Worm (Caenorhabditis elegans) whole organism, early embryonic: Measurements from ENCODE around the gene str-222.

Experiments
- B0310.2 ChIP-seq: sonication (generic microtip); optimal IDR thresholded peaks from 2 replicates; lab custom pipeline; 2016; ENCODE audit warnings: mild to moderate bottlenecking, missing genetic modification characterization, missing compliant biosample characterization
- F13C5.2 ChIP-seq: sonication (generic microtip); optimal IDR thresholded peaks from 2 replicates; lab custom pipeline; 2017; ENCODE audit warnings: mild to moderate bottlenecking, missing genetic modification characterization, inconsistent platforms, missing compliant biosample characterization
- aly-1 ChIP-seq: sonication (generic microtip); optimal IDR thresholded peaks from 2 replicates; lab custom pipeline; 2016; ENCODE audit warnings: missing genetic modification characterization, missing compliant biosample characterization
- ama-1 ChIP-seq: fragments of 150-350 bp; optimal IDR thresholded peaks from 2 replicates; lab custom pipeline; 2014
- ceh-13 ChIP-seq: fragments of 200-800 bp; sonication (Bioruptor generic); optimal IDR thresholded peaks from 2 replicates; lab custom pipeline; 2018; ENCODE audit warnings: mild to moderate bottlenecking, missing genetic modification characterization, missing compliant biosample characterization
- ceh-36 ChIP-seq: sonication (generic microtip); optimal IDR thresholded peaks from 2 replicates; lab custom pipeline; 2016; ENCODE audit warnings: missing genetic modification characterization, inconsistent platforms, missing compliant biosample characterization
- ets-7 ChIP-seq: sonication (generic microtip); optimal IDR thresholded peaks from 2 replicates; lab custom pipeline; 2016; ENCODE audit warnings: missing genotype, missing genetic modification characterization, missing compliant biosample characterization
- flt-1 ChIP-seq: fragments of 200-800 bp; sonication (Bioruptor generic); IDR thresholded peaks from 2 replicates; pipeline ENCODE4 v1.3.6; 2022; ENCODE audit warnings: missing genetic modification characterization, missing compliant biosample characterization
- hmbx-1 ChIP-seq: sonication (generic microtip); optimal IDR thresholded peaks from 2 replicates; lab custom pipeline; 2016; ENCODE audit warnings: mild to moderate bottlenecking, missing genetic modification characterization, missing compliant biosample characterization
- hmg-4 ChIP-seq: fragments of 200-800 bp; sonication (Bioruptor generic); optimal IDR thresholded peaks from 2 replicates; lab custom pipeline; 2018; ENCODE audit warnings: mild to moderate bottlenecking, missing genetic modification characterization, missing compliant biosample characterization
- hnd-1 ChIP-seq: sonication (generic microtip); optimal IDR thresholded peaks from 2 replicates; lab custom pipeline; 2016; ENCODE audit warnings: missing genetic modification characterization, missing compliant biosample characterization
- pes-1 ChIP-seq: fragments of 200-800 bp; sonication (Bioruptor generic); IDR thresholded peaks from 2 replicates; pipeline ENCODE4 v1.3.6; 2022; ENCODE audit warnings: missing genetic modification reagents, missing genetic modification characterization, missing compliant biosample characterization
- scrt-1 ChIP-seq: fragments of 200-800 bp; sonication (Bioruptor generic); IDR thresholded peaks from 2 replicates; pipeline ENCODE4 v1.3.6; 2022; ENCODE audit warnings: missing genetic modification characterization, missing compliant biosample characterization
- sea-1 ChIP-seq: fragments of 200-800 bp; sonication (Bioruptor generic); conservative IDR thresholded peaks from 2 replicates; pipeline ENCODE4 v1.3.6; 2022; ENCODE audit warnings: missing genetic modification characterization, missing compliant biosample characterization
- tbx-11 ChIP-seq: fragments of 200-800 bp; sonication (Bioruptor generic); IDR thresholded peaks from 2 replicates; pipeline ENCODE4 v1.3.6; 2022; ENCODE audit warnings: missing genetic modification characterization, missing compliant biosample characterization
- tbx-37 ChIP-seq: fragments of 200-800 bp; sonication (Bioruptor generic); conservative IDR thresholded peaks from 2 replicates; pipeline ENCODE4 v1.3.6; 2022; ENCODE audit warnings: missing genetic modification reagents, missing genetic modification characterization, missing compliant biosample characterization
- tra-4 ChIP-seq: sonication (generic microtip); optimal IDR thresholded peaks from 2 replicates; lab custom pipeline; 2017; ENCODE audit warnings: missing genetic modification characterization, missing compliant biosample characterization

The str-222 gene

DNA sequence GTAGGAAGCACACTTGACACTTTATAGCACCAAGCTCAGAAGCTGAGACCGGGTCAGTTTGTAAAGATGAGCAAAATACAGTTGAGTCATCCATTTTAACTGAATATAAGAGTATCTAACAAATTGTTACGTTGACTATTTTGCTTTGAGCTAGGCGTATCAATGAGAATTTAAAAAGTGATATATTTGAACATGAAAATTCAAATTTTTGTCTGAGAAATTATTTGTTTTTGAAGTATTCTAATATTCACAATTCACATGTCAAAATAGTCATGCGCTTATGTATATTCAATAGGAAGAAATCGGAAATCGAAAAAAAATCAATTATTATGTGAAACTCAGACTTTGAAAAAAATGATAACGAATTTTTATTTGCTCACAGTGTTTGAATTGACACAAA lies 11.6 kb upstream of the str-222 start, which contains the start of gene nhr-110:
Gene nhr-110 (minus strand): TSS at position 101 of the 400 bp plus-strand sequence.
- TF ChIP-seq hmg-4 (GFP tag; lab: Kevin White, UChicago) (no peak), flt-1 (no peak), ceh-36 (tag; lab: Kevin White, UChicago) (no peak), tbx-37 (GFP tag; lab: Robert Waterston, UW) (no peak), F13C5.2 (no peak), hmbx-1 (tag; lab: Kevin White, UChicago) (no peak), hnd-1 (tag; lab: Kevin White, UChicago) (no peak), sea-1 (GFP tag; lab: Robert Waterston, UW) (no peak), scrt-1 (GFP tag; lab: Robert Waterston, UW) (no peak), aly-1 (no peak), ceh-13 (no peak), pes-1 (no peak), ama-1 (lab: Kevin White, UChicago) (no peak), B0310.2 (tag; lab: Kevin White, UChicago) (no peak), tra-4 (no peak)

DNA sequence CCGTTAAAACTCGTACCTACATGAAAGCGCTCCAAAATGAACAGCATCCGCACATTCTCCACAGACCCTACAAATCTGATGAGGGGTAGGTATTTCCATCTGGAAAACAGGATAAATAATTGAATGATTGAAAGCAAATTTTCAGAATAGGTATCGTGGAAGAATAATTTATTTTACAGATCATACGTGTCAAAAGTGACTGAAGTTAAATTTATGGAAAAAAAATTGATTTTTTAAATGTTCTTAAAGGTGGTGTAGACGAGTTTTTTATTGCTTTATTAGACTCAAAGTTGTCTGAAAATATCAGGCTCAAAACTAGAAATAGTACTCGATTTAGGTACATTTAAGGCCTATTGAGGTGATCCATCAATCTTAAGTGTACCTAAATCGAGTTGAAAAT lies 9.2 kb upstream of the str-222 start, which contains the start of gene nhr-237:
Gene nhr-237 (minus strand): TSS at position 101 of the 400 bp plus-strand sequence.
- no peak for TF ChIP-seq hmg-4 (GFP tag; lab: Kevin White, UChicago)
- TF ChIP-seq B0310.2 (tag; lab: Kevin White, UChicago) = no peak
- TF ChIP-seq ama-1 (lab: Kevin White, UChicago) = no peak
- no peak for TF ChIP-seq sea-1 (GFP tag; lab: Robert Waterston, UW)
- no peak for TF ChIP-seq aly-1
- TF ChIP-seq hnd-1 (tag; lab: Kevin White, UChicago) = no peak
- TF ChIP-seq hmbx-1 (tag; lab: Kevin White, UChicago) = no peak
- no peak for TF ChIP-seq tbx-37 (GFP tag; lab: Robert Waterston, UW)
- no peak for TF ChIP-seq flt-1
- no peak for TF ChIP-seq ceh-13

DNA sequence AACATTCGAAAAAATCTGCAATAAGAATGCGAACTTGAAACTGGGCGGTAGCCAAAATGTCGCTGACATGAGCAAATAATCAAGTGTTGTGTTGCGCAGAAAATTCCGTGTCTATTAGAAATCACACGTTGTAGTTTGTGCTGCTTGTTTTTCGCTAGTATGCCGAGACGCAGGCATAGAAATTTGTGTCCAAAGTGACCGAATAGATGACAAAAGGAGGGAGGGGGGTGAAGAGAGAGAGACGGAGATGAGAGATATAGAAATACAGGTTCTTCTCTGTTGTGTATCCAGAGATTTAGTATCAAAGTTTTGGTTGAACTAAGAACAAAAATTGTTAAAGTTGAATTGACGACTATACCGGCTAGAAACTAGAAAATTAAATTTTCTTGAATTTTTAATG lies 8.7 kb upstream of the str-222 start:
- TF ChIP-seq F13C5.2 = no peak
- TF ChIP-seq B0310.2 (tag; lab: Kevin White, UChicago) = no peak
- TF ChIP-seq ama-1 (lab: Kevin White, UChicago) = no peak
- TF ChIP-seq scrt-1 (GFP tag; lab: Robert Waterston, UW) = no peak
- TF ChIP-seq flt-1 = no peak
- no peak for TF ChIP-seq hmbx-1 (tag; lab: Kevin White, UChicago)
- TF ChIP-seq sea-1 (GFP tag; lab: Robert Waterston, UW) = no peak
- TF ChIP-seq pes-1 = no peak
- no peak for TF ChIP-seq hnd-1 (tag; lab: Kevin White, UChicago)
- TF ChIP-seq tbx-11 = no peak
- no peak for TF ChIP-seq ceh-36 (tag; lab: Kevin White, UChicago)

DNA sequence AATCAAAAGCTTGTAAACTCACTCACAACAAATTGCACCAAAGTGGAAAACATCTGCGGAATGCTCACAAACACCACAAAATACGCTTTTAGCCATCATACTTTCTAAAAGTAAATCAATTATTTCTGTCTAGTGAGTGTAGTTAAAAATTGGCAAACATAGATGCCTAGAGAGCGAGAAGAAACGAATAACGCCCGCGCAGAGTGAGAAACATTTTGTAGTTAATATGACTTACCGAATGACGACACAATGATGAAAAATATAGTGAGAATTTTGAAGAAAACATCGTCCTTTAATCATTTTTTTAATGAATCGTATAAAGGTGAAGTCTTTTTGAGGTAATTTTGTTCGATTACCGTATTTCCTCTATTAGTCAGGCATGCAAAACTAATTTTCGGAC lies 6.6 kb upstream of the str-222 start, which contains the start of gene nhr-238:
Gene nhr-238 (minus strand): TSS at position 104 of the 400 bp plus-strand sequence.
- TF ChIP-seq flt-1 (no peak), hmbx-1 (tag; lab: Kevin White, UChicago) (no peak), ama-1 (lab: Kevin White, UChicago) (no peak), hnd-1 (tag; lab: Kevin White, UChicago) (no peak), tbx-11 (no peak), aly-1 (no peak), tbx-37 (GFP tag; lab: Robert Waterston, UW) (no peak), pes-1 (no peak), tra-4 (no peak), ceh-36 (tag; lab: Kevin White, UChicago) (no peak), sea-1 (GFP tag; lab: Robert Waterston, UW) (no peak), F13C5.2 (no peak), ceh-13 (no peak), hmg-4 (GFP tag; lab: Kevin White, UChicago) (no peak)

DNA sequence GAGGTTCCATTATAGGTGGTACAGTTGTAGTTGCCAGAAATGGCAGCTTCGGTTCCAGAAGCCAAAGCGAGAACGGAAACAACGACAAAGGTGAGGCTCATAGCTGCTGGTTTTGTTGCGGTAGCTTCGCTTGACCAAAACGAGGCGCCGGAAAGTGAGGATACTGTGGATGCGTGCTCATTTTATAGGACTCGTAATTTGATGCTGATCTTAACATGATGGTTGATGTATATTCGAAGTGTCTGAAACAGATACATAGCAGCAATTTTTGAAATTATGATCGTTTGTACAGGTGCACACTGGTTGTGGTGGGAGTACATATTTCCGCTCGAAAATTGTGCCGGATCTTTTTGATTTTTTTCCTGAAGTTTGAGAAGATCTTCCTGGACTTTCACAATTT lies 4.8 kb upstream of the str-222 start, which contains the start of gene Y46H3D.8:
Gene Y46H3D.8 (minus strand): TSS at position 101 of the 400 bp plus-strand sequence.
- TF ChIP-seq tra-4 = no peak
- TF ChIP-seq ama-1 (lab: Kevin White, UChicago) = no peak
- TF ChIP-seq B0310.2 (tag; lab: Kevin White, UChicago) = no peak
- no peak for TF ChIP-seq tbx-37 (GFP tag; lab: Robert Waterston, UW)

DNA sequence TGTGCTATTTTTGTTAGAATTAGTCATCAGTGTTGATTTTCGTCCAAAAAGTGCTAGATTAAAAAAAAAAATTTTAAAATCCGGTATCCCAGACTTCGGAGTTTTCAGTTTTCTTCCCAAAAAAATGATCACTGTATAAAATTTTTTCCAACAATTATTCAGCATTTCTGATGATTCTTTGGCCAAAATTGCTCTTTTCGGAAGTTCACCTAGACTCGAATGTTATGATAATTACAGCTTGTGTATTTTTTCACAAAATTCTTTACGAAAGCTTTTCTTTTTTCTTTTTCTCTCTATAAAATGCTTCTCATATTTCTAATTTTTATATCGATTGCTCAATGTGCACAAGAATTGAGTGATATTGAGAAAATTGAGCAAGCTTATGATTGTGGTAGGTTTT lies 4.2 kb upstream of the str-222 start, which contains the start of gene irld-17:
Gene irld-17 (plus strand): TSS at position 301 of the 400 bp plus-strand sequence.
- TF ChIP-seq ama-1 (lab: Kevin White, UChicago) (no peak), aly-1 (no peak), tbx-37 (GFP tag; lab: Robert Waterston, UW) (no peak)

DNA sequence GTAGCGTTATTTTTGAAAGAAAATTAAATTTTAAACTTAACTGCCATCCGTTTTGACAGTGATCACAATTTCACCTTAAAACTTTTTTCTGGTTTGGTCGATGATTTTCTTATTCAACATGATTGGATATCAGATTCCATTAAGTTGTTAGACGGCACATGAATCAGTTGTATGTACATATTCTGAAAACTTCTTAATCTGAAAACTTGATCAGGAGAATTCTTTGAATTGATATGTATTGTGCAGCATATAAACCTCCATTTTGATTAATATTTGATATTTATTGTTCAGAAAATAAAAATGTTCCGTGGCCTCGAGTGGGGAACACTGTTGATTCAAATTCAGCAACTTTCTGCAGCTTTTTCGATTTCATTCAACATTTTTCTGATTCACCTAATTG lies 4.0 kb downstream of the str-222 start, which contains the start of gene str-221:
Gene str-221 (plus strand): TSS at position 301 of the 400 bp plus-strand sequence.
- no peak for TF ChIP-seq ama-1 (lab: Kevin White, UChicago)
- TF ChIP-seq hnd-1 (tag; lab: Kevin White, UChicago) = no peak
- no peak for TF ChIP-seq hmg-4 (GFP tag; lab: Kevin White, UChicago)
- TF ChIP-seq F13C5.2 = no peak
- TF ChIP-seq aly-1 = no peak
- TF ChIP-seq ceh-36 (tag; lab: Kevin White, UChicago) = no peak
- TF ChIP-seq tbx-11 = no peak
- TF ChIP-seq B0310.2 (tag; lab: Kevin White, UChicago) = no peak
- no peak for TF ChIP-seq sea-1 (GFP tag; lab: Robert Waterston, UW)
- TF ChIP-seq tra-4 = no peak
- TF ChIP-seq scrt-1 (GFP tag; lab: Robert Waterston, UW) = no peak
- TF ChIP-seq ceh-13 = no peak
- TF ChIP-seq ets-7 (tag; lab: Kevin White, UChicago) = no peak
- TF ChIP-seq flt-1 = no peak
- no peak for TF ChIP-seq hmbx-1 (tag; lab: Kevin White, UChicago)
- TF ChIP-seq tbx-37 (GFP tag; lab: Robert Waterston, UW) = no peak
- no peak for TF ChIP-seq pes-1

DNA sequence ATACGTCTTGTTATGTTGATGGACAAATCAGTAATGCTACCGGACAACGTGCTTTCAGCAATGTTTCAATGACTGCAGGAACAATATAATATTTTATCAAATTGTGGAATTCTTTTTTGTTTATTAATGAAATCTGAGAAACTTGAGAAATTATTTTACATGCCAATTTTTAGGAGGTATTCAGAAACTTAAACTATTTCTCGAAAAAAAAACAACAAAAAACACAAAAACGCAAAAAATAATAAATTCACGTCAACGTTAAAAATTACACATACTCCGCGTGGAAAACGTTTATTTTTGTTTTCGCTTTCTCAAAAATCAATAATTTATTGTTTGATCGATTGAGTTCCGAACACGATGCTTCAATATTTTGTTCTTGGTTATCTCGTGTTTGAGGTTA lies 6.2 kb downstream of the str-222 start, which contains the start of gene Y46H3D.1:
Gene Y46H3D.1 (plus strand): TSS at position 301 of the 400 bp plus-strand sequence.
- TF ChIP-seq ceh-36 (tag; lab: Kevin White, UChicago) = no peak
- TF ChIP-seq sea-1 (GFP tag; lab: Robert Waterston, UW) = no peak
- no peak for TF ChIP-seq tra-4
- TF ChIP-seq ama-1 (lab: Kevin White, UChicago) = no peak
- TF ChIP-seq ceh-13 = no peak
- TF ChIP-seq hmbx-1 (tag; lab: Kevin White, UChicago) = no peak
- TF ChIP-seq B0310.2 (tag; lab: Kevin White, UChicago) = no peak
- no peak for TF ChIP-seq flt-1
- TF ChIP-seq scrt-1 (GFP tag; lab: Robert Waterston, UW) = no peak
- TF ChIP-seq hmg-4 (GFP tag; lab: Kevin White, UChicago) = no peak
- TF ChIP-seq F13C5.2 = no peak
- no peak for TF ChIP-seq pes-1
- TF ChIP-seq aly-1 = no peak
- no peak for TF ChIP-seq ets-7 (tag; lab: Kevin White, UChicago)
- no peak for TF ChIP-seq tbx-11
- TF ChIP-seq tbx-37 (GFP tag; lab: Robert Waterston, UW) = no peak
- no peak for TF ChIP-seq hnd-1 (tag; lab: Kevin White, UChicago)
